Fruit fly (Drosophila melanogaster) whole organism, prepupa: Measurements from ENCODE around the gene CG42759.
A peak's percentile ranks its signal among the peaks of the same experiment; 100 is the strongest.

Experiments used
- Blimp-1 ChIP-seq: fragments of 200-800 bp; sonication (Bioruptor generic); optimal IDR thresholded peaks from 3 replicates; lab custom pipeline; 2017; ENCODE audit warnings: missing biosample characterization, missing genetic modification characterization, mild to moderate bottlenecking, moderate library complexity, missing genetic modification reagents
- CG10631 ChIP-seq: fragments of 200-800 bp; sonication (Bioruptor generic); optimal IDR thresholded peaks from 2 replicates; lab custom pipeline; 2016; ENCODE audit warnings: missing biosample characterization, missing genetic modification characterization
- CG10669 ChIP-seq: fragments of 200-800 bp; sonication (Bioruptor generic); optimal IDR thresholded peaks from 3 replicates; lab custom pipeline; 2018; ENCODE audit warnings: missing biosample characterization, mild to moderate bottlenecking, missing genetic modification characterization, moderate library complexity
- CG11294 ChIP-seq: fragments of 200-800 bp; sonication (Bioruptor generic); IDR thresholded peaks from 2 replicates; pipeline ENCODE4 v1.3.6; 2022; ENCODE audit warnings: missing biosample characterization, missing genetic modification characterization
- CG11762 ChIP-seq: fragments of 200-800 bp; sonication (Bioruptor generic); optimal IDR thresholded peaks from 3 replicates; lab custom pipeline; 2016; ENCODE audit warnings: missing biosample characterization, missing genetic modification characterization; ENCODE audit not compliant: insufficient read depth
- CG11902 ChIP-seq: fragments of 200-800 bp; sonication (Bioruptor generic); optimal IDR thresholded peaks from 3 replicates; lab custom pipeline; 2016; ENCODE audit warnings: missing biosample characterization, missing genetic modification characterization
- CG1621 ChIP-seq: fragments of 200-800 bp; sonication (Bioruptor generic); optimal IDR thresholded peaks from 3 replicates; lab custom pipeline; 2018; ENCODE audit warnings: missing biosample characterization, mild to moderate bottlenecking, missing genetic modification characterization
- CG16779 ChIP-seq: fragments of 200-800 bp; sonication (Bioruptor generic); optimal IDR thresholded peaks from 3 replicates; lab custom pipeline; 2017; ENCODE audit warnings: missing biosample characterization, mild to moderate bottlenecking, missing genetic modification characterization
- CG3032 ChIP-seq: fragments of 200-800 bp; optimal IDR thresholded peaks from 2 replicates; lab custom pipeline; 2019; ENCODE audit warnings: missing biosample characterization, mild to moderate bottlenecking, missing genetic modification characterization, moderate library complexity
- CG31627 ChIP-seq: fragments of 200-800 bp; sonication (Bioruptor generic); optimal IDR thresholded peaks from 3 replicates; lab custom pipeline; 2016; ENCODE audit warnings: missing biosample characterization, missing genetic modification characterization
- CG32006 ChIP-seq: fragments of 200-800 bp; sonication (Bioruptor generic); optimal IDR thresholded peaks from 3 replicates; lab custom pipeline; 2017; ENCODE audit warnings: missing biosample characterization, mild to moderate bottlenecking, missing genetic modification characterization
- CG34406 ChIP-seq: fragments of 200-800 bp; sonication (Bioruptor generic); optimal IDR thresholded peaks from 3 replicates; lab custom pipeline; 2016; ENCODE audit warnings: missing biosample characterization, missing genetic modification characterization
- CG3919 ChIP-seq: fragments of 200-800 bp; sonication (Bioruptor generic); optimal IDR thresholded peaks from 3 replicates; lab custom pipeline; 2016; ENCODE audit warnings: missing biosample characterization, missing genetic modification characterization
- CG4318 ChIP-seq: fragments of 200-800 bp; sonication (Bioruptor generic); optimal IDR thresholded peaks from 3 replicates; lab custom pipeline; 2017; ENCODE audit warnings: missing biosample characterization, mild to moderate bottlenecking, missing genetic modification characterization
- CG6276 ChIP-seq: fragments of 200-800 bp; sonication (Bioruptor generic); optimal IDR thresholded peaks from 2 replicates; lab custom pipeline; 2017; ENCODE audit warnings: missing biosample characterization, mild to moderate bottlenecking, missing genetic modification characterization
- CG6808 ChIP-seq: fragments of 200-800 bp; sonication (Bioruptor generic); optimal IDR thresholded peaks from 3 replicates; lab custom pipeline; 2017; ENCODE audit warnings: missing biosample characterization, missing genetic modification characterization, mild to moderate bottlenecking, moderate library complexity, missing genetic modification reagents
- CG6854 ChIP-seq: fragments of 200-800 bp; sonication (Bioruptor generic); optimal IDR thresholded peaks from 2 replicates; lab custom pipeline; 2017; ENCODE audit warnings: missing biosample characterization, mild to moderate bottlenecking, missing genetic modification characterization
- CG8119 ChIP-seq: fragments of 200-800 bp; sonication (Bioruptor generic); IDR thresholded peaks from 3 replicates; pipeline ENCODE4 v1.3.6; 2022; ENCODE audit warnings: missing biosample characterization, missing genetic modification characterization
- CG8319 ChIP-seq: fragments of 200-800 bp; sonication (Bioruptor generic); optimal IDR thresholded peaks from 3 replicates; lab custom pipeline; 2016; ENCODE audit warnings: missing biosample characterization, missing genetic modification characterization
- CG8632 ChIP-seq: fragments of 200-800 bp; sonication (Bioruptor generic); optimal IDR thresholded peaks from 3 replicates; lab custom pipeline; 2016; ENCODE audit warnings: missing biosample characterization, missing genetic modification characterization
- Eip75B ChIP-seq: fragments of 200-800 bp; sonication (Bioruptor generic); optimal IDR thresholded peaks from 3 replicates; lab custom pipeline; 2016; ENCODE audit warnings: missing biosample characterization, missing genetic modification characterization
- Eip78C ChIP-seq: fragments of 200-800 bp; sonication (Bioruptor generic); peaks from one replicate; lab custom pipeline; 2016; ENCODE audit warnings: missing biosample characterization, missing genetic modification characterization
- Eip93F ChIP-seq: fragments of 200-800 bp; sonication (Bioruptor generic); optimal IDR thresholded peaks from 2 replicates; lab custom pipeline; 2016; ENCODE audit warnings: missing biosample characterization, mild to moderate bottlenecking, missing genetic modification characterization
- Ets96B ChIP-seq: fragments of 200-800 bp; optimal IDR thresholded peaks from 2 replicates; lab custom pipeline; 2019; ENCODE audit warnings: missing biosample characterization, mild to moderate bottlenecking, missing genetic modification characterization, moderate library complexity
- Gug ChIP-seq: fragments of 200-800 bp; sonication (Bioruptor generic); IDR thresholded peaks from 2 replicates; pipeline ENCODE4 v1.3.6; 2022; ENCODE audit warnings: missing biosample characterization, missing genetic modification characterization
- Hr38 ChIP-seq: sonication (Bioruptor generic); optimal IDR thresholded peaks from 2 replicates; lab custom pipeline; 2016; ENCODE audit warnings: missing biosample characterization, missing genetic modification characterization
- Hr39 ChIP-seq: fragments of 200-800 bp; sonication (Bioruptor generic); optimal IDR thresholded peaks from 2 replicates; lab custom pipeline; 2016; ENCODE audit warnings: missing biosample characterization, missing genetic modification characterization
- Hr4 ChIP-seq: fragments of 200-800 bp; sonication (Bioruptor generic); optimal IDR thresholded peaks from 3 replicates; lab custom pipeline; 2016; ENCODE audit warnings: missing biosample characterization, missing genetic modification characterization
- Lpt ChIP-seq: fragments of 200-800 bp; sonication (Bioruptor generic); optimal IDR thresholded peaks from 3 replicates; lab custom pipeline; 2016; ENCODE audit warnings: missing biosample characterization, missing genetic modification characterization
- Met ChIP-seq: fragments of 200-800 bp; sonication (Bioruptor generic); optimal IDR thresholded peaks from 3 replicates; lab custom pipeline; 2016; ENCODE audit warnings: missing biosample characterization, missing genetic modification characterization
- Smox ChIP-seq: fragments of 200-800 bp; sonication (Bioruptor generic); optimal IDR thresholded peaks from 3 replicates; lab custom pipeline; 2016; ENCODE audit warnings: missing biosample characterization, missing genetic modification characterization
- Sox102F ChIP-seq: fragments of 200-800 bp; sonication (Bioruptor generic); optimal IDR thresholded peaks from 2 replicates; lab custom pipeline; 2016; ENCODE audit warnings: missing biosample characterization, mild to moderate bottlenecking, missing genetic modification characterization
- Sox14 ChIP-seq: fragments of 200-800 bp; sonication (Bioruptor generic); optimal IDR thresholded peaks from 3 replicates; lab custom pipeline; 2016; ENCODE audit warnings: missing biosample characterization, missing genetic modification characterization
- Sox15 ChIP-seq: fragments of 200-800 bp; sonication (Bioruptor generic); optimal IDR thresholded peaks from 3 replicates; lab custom pipeline; 2016; ENCODE audit warnings: missing biosample characterization, missing genetic modification characterization
- achi ChIP-seq: fragments of 200-800 bp; sonication (Bioruptor generic); optimal IDR thresholded peaks from 3 replicates; lab custom pipeline; 2016; ENCODE audit warnings: missing biosample characterization, missing genetic modification characterization
- acj6 ChIP-seq: fragments of 200-800 bp; sonication (Bioruptor generic); optimal IDR thresholded peaks from 3 replicates; lab custom pipeline; 2016; ENCODE audit warnings: missing biosample characterization, missing genetic modification characterization
- dsx ChIP-seq: fragments of 200-800 bp; optimal IDR thresholded peaks from 3 replicates; lab custom pipeline; 2019; ENCODE audit warnings: missing biosample characterization, mild to moderate bottlenecking, missing genetic modification characterization, moderate library complexity; ENCODE audit not compliant: poor library complexity, severe bottlenecking
- eg ChIP-seq: fragments of 200-800 bp; sonication (Bioruptor generic); IDR thresholded peaks from 3 replicates; pipeline ENCODE4 v1.3.6; 2022; ENCODE audit warnings: missing biosample characterization, missing genetic modification characterization
- esn ChIP-seq: fragments of 200-800 bp; sonication (Bioruptor generic); optimal IDR thresholded peaks from 2 replicates; lab custom pipeline; 2016; ENCODE audit warnings: missing biosample characterization, mild to moderate bottlenecking, missing genetic modification characterization, moderate library complexity
- fd59A ChIP-seq: fragments of 200-800 bp; sonication (Bioruptor generic); optimal IDR thresholded peaks from 2 replicates; lab custom pipeline; 2017; ENCODE audit warnings: missing biosample characterization, mild to moderate bottlenecking, missing genetic modification characterization, missing genetic modification reagents
- fd85E ChIP-seq: fragments of 200-800 bp; sonication (Bioruptor generic); optimal IDR thresholded peaks from 3 replicates; lab custom pipeline; 2016; ENCODE audit warnings: missing biosample characterization, missing genetic modification characterization
- fkh ChIP-seq: fragments of 200-800 bp; sonication (Bioruptor generic); optimal IDR thresholded peaks from 3 replicates; lab custom pipeline; 2017; ENCODE audit warnings: missing biosample characterization, mild to moderate bottlenecking, missing genetic modification characterization, moderate library complexity
- net ChIP-seq: fragments of 200-800 bp; sonication (Bioruptor generic); optimal IDR thresholded peaks from 3 replicates; lab custom pipeline; 2016; ENCODE audit warnings: missing biosample characterization, missing genetic modification characterization
- pdm3 ChIP-seq: fragments of 200-800 bp; sonication (Bioruptor generic); optimal IDR thresholded peaks from 3 replicates; lab custom pipeline; 2016; ENCODE audit warnings: missing biosample characterization, missing genetic modification characterization
- spab ChIP-seq: fragments of 200-800 bp; sonication (Bioruptor generic); optimal IDR thresholded peaks from 2 replicates; lab custom pipeline; 2017; ENCODE audit warnings: missing biosample characterization, mild to moderate bottlenecking, missing genetic modification characterization, missing genetic modification reagents
- ss ChIP-seq, 2 experiments: fragments of 200-800 bp; sonication (Bioruptor generic); optimal IDR thresholded peaks; 2 replicates in 1 of 2; 3 replicates in 1 of 2; lab custom pipeline; 2017 to 2018; ENCODE audit warnings: mild to moderate bottlenecking in 2 of 2, missing biosample characterization in 2 of 2, missing genetic modification characterization in 2 of 2, moderate library complexity in 1 of 2
- topi ChIP-seq: fragments of 200-800 bp; sonication (Bioruptor generic); optimal IDR thresholded peaks from 3 replicates; lab custom pipeline; 2016; ENCODE audit warnings: missing biosample characterization, missing genetic modification characterization
- vri ChIP-seq: fragments of 200-800 bp; sonication (Bioruptor generic); optimal IDR thresholded peaks from 3 replicates; lab custom pipeline; 2016; ENCODE audit warnings: missing biosample characterization, mild to moderate bottlenecking, missing genetic modification characterization

The CG42759 gene

dm6 chr3R:10170356-10170876 lies 27.5 kb downstream of the CG42759 start, which contains the start of gene Best1 (continued):
- TF ChIP-seq Lpt (GFP tag; lab: Kevin White, UChicago): peak; percentile 78
- peak; percentile 81 for TF ChIP-seq CG8319 (GFP tag; lab: Kevin White, UChicago)
- TF ChIP-seq dsx: peak; percentile 88
- TF ChIP-seq spab: peak; percentile 82
- TF ChIP-seq CG32006: peak; percentile 91
- TF ChIP-seq CG16779: peak; percentile 93
- TF ChIP-seq Sox14: peak; percentile 87
- peak; percentile 89 for TF ChIP-seq CG11762 (GFP tag; lab: Kevin White, UChicago)
- TF ChIP-seq, all 60 proteins: peak for 59

- TF ChIP-seq topi (GFP tag; lab: Kevin White, UChicago) (no peak), dsx (peak; percentile 31), Hr38 (GFP tag; lab: Kevin White, UChicago) (no peak), Eip93F (no peak), Hr4 (GFP tag; lab: Kevin White, UChicago) (peak; percentile 14), CG8319 (GFP tag; lab: Kevin White, UChicago) (no peak), Sox102F (GFP tag; lab: Kevin White, UChicago) (no peak), fd59A (peak; percentile 58), CG31627 (GFP tag; lab: Kevin White, UChicago) (no peak), Blimp-1 (GFP tag; lab: Kevin White, UChicago) (no peak), CG8632 (peak; percentile 42), fkh (no peak), Met (GFP tag; lab: Kevin White, UChicago) (no peak), vri (GFP tag; lab: Kevin White, UChicago) (no peak), CG8119 (GFP tag; lab: Robert Waterston, UW) (no peak), Hr39 (GFP tag; lab: Kevin White, UChicago) (peak; percentile 16), CG3919 (peak; percentile 55), CG11902 (GFP tag; lab: Kevin White, UChicago) (no peak), acj6 (peak; percentile 45), Sox14 (peak; percentile 28), pdm3 (GFP tag; lab: Kevin White, UChicago) (peak; percentile 38), CG10669 (GFP tag; lab: Kevin White, UChicago) (no peak), Sox15 (GFP tag; lab: Kevin White, UChicago) (no peak), CG6808 (GFP tag; lab: Kevin White, UChicago) (peak; percentile 78), CG6276 (GFP tag; lab: Kevin White, UChicago) (no peak), CG11294 (GFP tag; lab: Robert Waterston, UW) (no peak), net (peak; percentile 38), CG34406 (peak; percentile 2), CG32006 (peak; percentile 24), CG1621 (tag; lab: Kevin White, UChicago) (no peak), ss (GFP tag; optimal IDR thresholded peaks at IDR 0.05; lab: Kevin White, UChicago) (peak; percentile 49 to 76), achi (GFP tag; lab: Kevin White, UChicago) (peak; percentile 31), Eip75B (GFP tag; lab: Kevin White, UChicago) (peak; percentile 31), CG10631 (GFP tag; lab: Kevin White, UChicago) (peak; percentile 35), Ets96B (tag; lab: Kevin White, UChicago) (peak; percentile 62), eg (GFP tag; lab: Robert Waterston, UW) (no peak), CG3032 (tag; lab: Kevin White, UChicago) (peak; percentile 63), Eip78C (peak; percentile 90), Smox (GFP tag; lab: Kevin White, UChicago) (no peak), CG16779 (no peak), esn (peak; percentile 3), CG6854 (GFP tag; lab: Kevin White, UChicago) (no peak), fd85E (GFP tag; lab: Kevin White, UChicago) (no peak), CG4318 (GFP tag; lab: Kevin White, UChicago) (no peak), spab (peak; percentile 61), Gug (no peak)
These were observed 34.1 kb downstream of the CG42759 start for dm6 chr3R:10176927-10177511.
